Worm (Caenorhabditis elegans): Measurements from ENCODE around the gene srh-167.

- no peak for TF ChIP-seq flt-1 (GFP tag; IDR thresholded peaks at IDR 0.05)
- TF ChIP-seq ref-1 (GFP tag; conservative IDR thresholded peaks at IDR 0.05): no peak
These were observed 44.3 kb downstream of the srh-167 start, which contains the start of gene F13A7.1 for ce11 chrV:16377849-16378248.
